Worm (Caenorhabditis elegans): ENCODE measurements around the gene srr-10.
"Not testable (repeated sequence)": the region's sequence is repeated elsewhere in the genome, so short reads cannot be mapped to it uniquely, and the experiment has no call there.

- not testable (repeated sequence) for TF ChIP-seq nhr-48 (tag; optimal IDR thresholded peaks at IDR 0.05); nhr-102 (tag; optimal IDR thresholded peaks at IDR 0.05); vab-7 (GFP tag; IDR thresholded peaks at IDR 0.05); unc-62 (GFP tag; optimal IDR thresholded peaks at IDR 0.05 in 1 of 2); unc-62 (tag; optimal IDR thresholded peaks at IDR 0.05); skn-1 (tag; optimal IDR thresholded peaks at IDR 0.05); mes-2 (tag; optimal IDR thresholded peaks at IDR 0.05; ENCODE audit: poor library complexity, severe bottlenecking); nhr-77 (tag; optimal IDR thresholded peaks at IDR 0.05); nhr-6 (tag; optimal IDR thresholded peaks at IDR 0.05); mep-1 (tag; optimal IDR thresholded peaks at IDR 0.05); lsy-2 (tag; optimal IDR thresholded peaks at IDR 0.05); arid-1 (GFP tag; conservative IDR thresholded peaks at IDR 0.05); lin-15B (tag; optimal IDR thresholded peaks at IDR 0.05); nhr-76 (tag; optimal IDR thresholded peaks at IDR 0.05); zag-1 (tag; optimal IDR thresholded peaks at IDR 0.05)
Observed at ce11 chrV:7703536-7703935, 31.9 kb upstream of the srr-10 start, which contains the start of gene srsx-40.
